Worm (Caenorhabditis elegans) whole organism, L4/young adult: Measurements from ENCODE around the gene sut-2.

ENCODE experiments used
- W03F9.2 ChIP-seq: fragments of 150-350 bp; optimal IDR thresholded peaks from 2 replicates; lab custom pipeline; 2014; ENCODE audit warnings: missing biosample characterization, missing genetic modification characterization
- him-1 ChIP-seq: sonication (generic microtip); optimal IDR thresholded peaks from 2 replicates; lab custom pipeline; 2016; ENCODE audit warnings: missing genotype, missing genetic modification reagents, missing genetic modification characterization, missing compliant biosample characterization

ce11 chrV:4550459-4550858, 19.4 kb downstream of the sut-2 start:
- TF ChIP-seq him-1 (no peak), W03F9.2 (tag; lab: Kevin White, UChicago) (peak; percentile 53)
